Worm (Caenorhabditis elegans) whole organism, early embryonic: ENCODE results near the gene Y7A5A.1.

Experiments
- F13C5.2 ChIP-seq: sonication (generic microtip); optimal IDR thresholded peaks from 2 replicates; lab custom pipeline; 2017; ENCODE audit warnings: mild to moderate bottlenecking, missing genetic modification characterization, inconsistent platforms, missing compliant biosample characterization
- aly-1 ChIP-seq: sonication (generic microtip); optimal IDR thresholded peaks from 2 replicates; lab custom pipeline; 2016; ENCODE audit warnings: missing genetic modification characterization, missing compliant biosample characterization
- ama-1 ChIP-seq: fragments of 150-350 bp; optimal IDR thresholded peaks from 2 replicates; lab custom pipeline; 2014
- ceh-13 ChIP-seq: fragments of 200-800 bp; sonication (Bioruptor generic); optimal IDR thresholded peaks from 2 replicates; lab custom pipeline; 2018; ENCODE audit warnings: mild to moderate bottlenecking, missing genetic modification characterization, missing compliant biosample characterization
- ceh-36 ChIP-seq: sonication (generic microtip); optimal IDR thresholded peaks from 2 replicates; lab custom pipeline; 2016; ENCODE audit warnings: missing genetic modification characterization, inconsistent platforms, missing compliant biosample characterization
- ets-7 ChIP-seq: sonication (generic microtip); optimal IDR thresholded peaks from 2 replicates; lab custom pipeline; 2016; ENCODE audit warnings: missing genotype, missing genetic modification characterization, missing compliant biosample characterization
- flt-1 ChIP-seq: fragments of 200-800 bp; sonication (Bioruptor generic); IDR thresholded peaks from 2 replicates; pipeline ENCODE4 v1.3.6; 2022; ENCODE audit warnings: missing genetic modification characterization, missing compliant biosample characterization
- hmbx-1 ChIP-seq: sonication (generic microtip); optimal IDR thresholded peaks from 2 replicates; lab custom pipeline; 2016; ENCODE audit warnings: mild to moderate bottlenecking, missing genetic modification characterization, missing compliant biosample characterization
- hnd-1 ChIP-seq: sonication (generic microtip); optimal IDR thresholded peaks from 2 replicates; lab custom pipeline; 2016; ENCODE audit warnings: missing genetic modification characterization, missing compliant biosample characterization
- scrt-1 ChIP-seq: fragments of 200-800 bp; sonication (Bioruptor generic); IDR thresholded peaks from 2 replicates; pipeline ENCODE4 v1.3.6; 2022; ENCODE audit warnings: missing genetic modification characterization, missing compliant biosample characterization

- no peak for TF ChIP-seq ceh-13 (GFP tag; lab: Kevin White, UChicago)
- TF ChIP-seq ama-1: no peak
- TF ChIP-seq F13C5.2 (tag; lab: Kevin White, UChicago): no peak
- TF ChIP-seq ceh-36: no peak
- TF ChIP-seq hnd-1 (tag; lab: Kevin White, UChicago): no peak
- TF ChIP-seq flt-1 (GFP tag; lab: Robert Waterston, UW): no peak
- TF ChIP-seq scrt-1: no peak
- no peak for TF ChIP-seq aly-1 (tag; lab: Kevin White, UChicago)
- TF ChIP-seq hmbx-1 (tag; lab: Kevin White, UChicago): no peak
- TF ChIP-seq ets-7 (tag; lab: Kevin White, UChicago): no peak
Measured at ce11 chrX:15766861-15767260, 4.4 kb downstream of the Y7A5A.1 start.
